Fruit fly (Drosophila melanogaster): ENCODE data around the gene Kots.

Kots gene

dm6 chr3R:13984922-13985581 is 21.1 kb upstream of the Kots start (continued):
- TF ChIP-seq Lpt (GFP tag; optimal IDR thresholded peaks at IDR 0.05) (peak; percentile 72), achi (GFP tag; optimal IDR thresholded peaks at IDR 0.05) (peak; percentile 86), eg (GFP tag; IDR thresholded peaks at IDR 0.05) (peak; percentile 90), Sox15 (GFP tag; optimal IDR thresholded peaks at IDR 0.05) (peak; percentile 21), CG10669 (GFP tag; optimal IDR thresholded peaks at IDR 0.05) (peak; percentile 84), fd59A (GFP tag; optimal IDR thresholded peaks at IDR 0.05) (peak; percentile 73), Hr38 (GFP tag; optimal IDR thresholded peaks at IDR 0.05) (no peak), OdsH (GFP tag; optimal IDR thresholded peaks at IDR 0.05) (peak; percentile 85), Eip78C (GFP tag) (peak; percentile 97)

- peak; percentile 85 for TF ChIP-seq CG9139 (GFP tag; optimal IDR thresholded peaks at IDR 0.05)
- peak; percentile 93 for TF ChIP-seq CG3032 (tag; optimal IDR thresholded peaks at IDR 0.05)
- TF ChIP-seq salr (GFP tag; optimal IDR thresholded peaks at IDR 0.05) = peak; percentile 91 to 96
- TF ChIP-seq CG6163 (GFP tag; IDR thresholded peaks at IDR 0.05) = peak; percentile 92
- TF ChIP-seq Ets96B (tag; optimal IDR thresholded peaks at IDR 0.05) = peak; percentile 95
- TF ChIP-seq Smox (GFP tag; optimal IDR thresholded peaks at IDR 0.05) = peak; percentile 95
- TF ChIP-seq net (GFP tag; optimal IDR thresholded peaks at IDR 0.05) = peak; percentile 96
- TF ChIP-seq dac (GFP tag; optimal IDR thresholded peaks at IDR 0.05) = peak; percentile 89
- TF ChIP-seq fd85E (GFP tag; optimal IDR thresholded peaks at IDR 0.05) = peak; percentile 93
- peak; percentile 97 for TF ChIP-seq Hr39 (GFP tag; optimal IDR thresholded peaks at IDR 0.05)
- peak; percentile 97 for TF ChIP-seq cyc (GFP tag; optimal IDR thresholded peaks at IDR 0.05)
- TF ChIP-seq Ets21C (GFP tag; optimal IDR thresholded peaks at IDR 0.05) = peak; percentile 95
- peak; percentile 98 for TF ChIP-seq esn (GFP tag; optimal IDR thresholded peaks at IDR 0.05)
- TF ChIP-seq Sox14 (GFP tag; optimal IDR thresholded peaks at IDR 0.05) = peak; percentile 97
- peak; percentile 90 for TF ChIP-seq CG4318 (GFP tag; optimal IDR thresholded peaks at IDR 0.05)
- peak; percentile 97 for TF ChIP-seq CG3919 (GFP tag; optimal IDR thresholded peaks at IDR 0.05)
- peak; percentile 95 for TF ChIP-seq achi (GFP tag; optimal IDR thresholded peaks at IDR 0.05)
- TF ChIP-seq CG6808 (GFP tag; optimal IDR thresholded peaks at IDR 0.05) = peak; percentile 88
- peak; percentile 94 for TF ChIP-seq CG15336 (GFP tag; IDR thresholded peaks at IDR 0.05)
- peak; percentile 96 for TF ChIP-seq CG10669 (GFP tag; optimal IDR thresholded peaks at IDR 0.05)
- peak; percentile 96 for TF ChIP-seq OdsH (GFP tag; optimal IDR thresholded peaks at IDR 0.05)
- TF ChIP-seq lz (GFP tag; optimal IDR thresholded peaks at IDR 0.05) = peak; percentile 97
- TF ChIP-seq svp (GFP tag) = peak; percentile 99
- TF ChIP-seq CG11762 (GFP tag; optimal IDR thresholded peaks at IDR 0.05; ENCODE audit: insufficient read depth) = peak; percentile 86
- peak; percentile 98 for TF ChIP-seq Sox102F (GFP tag; optimal IDR thresholded peaks at IDR 0.05)
- peak; percentile 73 for TF ChIP-seq Eip93F (GFP tag; optimal IDR thresholded peaks at IDR 0.05)
- peak; percentile 86 for TF ChIP-seq eg (GFP tag; IDR thresholded peaks at IDR 0.05)
- peak; percentile 90 for TF ChIP-seq Gug (GFP tag; IDR thresholded peaks at IDR 0.05)
- TF ChIP-seq CG32006 (GFP tag; optimal IDR thresholded peaks at IDR 0.05) = peak; percentile 96
- peak; percentile 95 for TF ChIP-seq CG10631 (GFP tag; optimal IDR thresholded peaks at IDR 0.05)
- peak; percentile 97 for TF ChIP-seq topi (GFP tag; optimal IDR thresholded peaks at IDR 0.05)
- TF ChIP-seq spab (GFP tag; optimal IDR thresholded peaks at IDR 0.05) = peak; percentile 90
- TF ChIP-seq pdm3 (GFP tag; optimal IDR thresholded peaks at IDR 0.05) = peak; percentile 97
- TF ChIP-seq CG31627 (GFP tag; optimal IDR thresholded peaks at IDR 0.05) = peak; percentile 98
- peak; percentile 90 for TF ChIP-seq CG6854 (GFP tag; optimal IDR thresholded peaks at IDR 0.05)
- TF ChIP-seq dsx (GFP tag; optimal IDR thresholded peaks at IDR 0.05; ENCODE audit: poor library complexity, severe bottlenecking) = peak; percentile 91
- peak; percentile 89 for TF ChIP-seq fd59A (GFP tag; optimal IDR thresholded peaks at IDR 0.05)
- peak; percentile 95 for TF ChIP-seq Lpt (GFP tag; optimal IDR thresholded peaks at IDR 0.05)
- TF ChIP-seq CG7368 (GFP tag; optimal IDR thresholded peaks at IDR 0.05) = peak; percentile 97
- TF ChIP-seq ss (GFP tag; optimal IDR thresholded peaks at IDR 0.05) = peak; percentile 92
- peak; percentile 92 for TF ChIP-seq CG8319 (GFP tag; optimal IDR thresholded peaks at IDR 0.05)
- peak; percentile 95 for TF ChIP-seq Sox15 (GFP tag; optimal IDR thresholded peaks at IDR 0.05)
- peak; percentile 95 for TF ChIP-seq CG8119 (GFP tag; IDR thresholded peaks at IDR 0.05)
- peak; percentile 88 for TF ChIP-seq CG11294 (GFP tag; IDR thresholded peaks at IDR 0.05)
- TF ChIP-seq Hr38 (GFP tag; optimal IDR thresholded peaks at IDR 0.05) = peak; percentile 69
Observed at dm6 chr3R:13983272-13984032, 19.5 kb upstream of the Kots start.

Data from whole organism, prepupa.